Worm (Caenorhabditis elegans): Measurements from ENCODE around the gene Y60A3A.21.

DNA sequence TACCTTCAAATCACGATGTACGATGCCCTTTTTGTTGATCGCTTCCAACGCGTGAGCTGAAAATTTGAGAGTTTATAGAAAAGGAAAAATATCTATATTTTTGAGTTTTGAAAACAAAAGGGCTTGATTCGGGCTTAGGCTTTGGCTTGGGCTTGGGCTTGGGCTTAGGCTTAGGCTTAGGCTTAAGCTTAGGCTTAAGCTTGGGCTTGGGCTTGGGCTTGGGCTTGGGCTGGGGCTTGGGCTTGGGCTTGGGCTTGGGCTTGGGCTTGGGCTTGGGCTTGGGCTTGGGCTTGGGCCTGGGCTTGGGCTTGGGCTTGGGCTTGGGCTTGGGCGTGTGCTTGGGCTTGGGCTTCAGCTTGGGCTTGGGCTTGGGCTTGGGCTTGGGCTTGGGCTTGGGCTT is 9.6 kb upstream of the Y60A3A.21 start:
- TF ChIP-seq nhr-28 (tag; optimal IDR thresholded peaks at IDR 0.05) (no peak), tbx-2 (tag; optimal IDR thresholded peaks at IDR 0.05) (no peak), fos-1 (tag; optimal IDR thresholded peaks at IDR 0.05) (no peak), unc-62 (GFP tag; optimal IDR thresholded peaks at IDR 0.05) (no peak)
